Fruit fly (Drosophila melanogaster): Measurements from ENCODE around the gene CG13005.

Gene CG13005

DNA sequence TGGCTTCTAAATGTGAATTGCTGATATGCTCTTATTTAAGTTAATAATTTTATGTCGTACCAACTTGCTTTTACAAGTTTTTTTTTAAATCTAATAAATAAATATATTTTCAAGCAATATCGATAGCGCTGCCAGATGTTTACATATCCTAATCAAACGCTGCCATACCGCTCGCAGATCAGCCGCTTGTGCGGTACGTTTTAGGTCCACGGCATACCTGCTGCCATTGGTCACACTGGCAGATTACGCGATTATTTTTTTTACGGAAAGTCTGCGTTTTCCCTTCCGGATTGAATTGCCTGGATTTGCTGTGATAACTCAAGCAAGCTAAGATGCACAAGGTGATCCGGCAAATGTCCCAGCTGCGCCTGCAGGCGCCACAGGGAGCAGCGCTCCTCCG lies 19.7 kb upstream of the CG13005 start, which contains the start of gene mRpL22 (continued):
- TF ChIP-seq CG7372 (GFP tag; IDR thresholded peaks at IDR 0.05) (no peak), esg (GFP tag; conservative IDR thresholded peaks at IDR 0.05) (no peak), CG11093 (GFP tag; IDR thresholded peaks at IDR 0.05) (no peak), Hsf (GFP tag; optimal IDR thresholded peaks at IDR 0.05) (no peak), Ssrp (tag; optimal IDR thresholded peaks at IDR 0.05) (no peak), CG12155 (GFP tag; optimal IDR thresholded peaks at IDR 0.05) (no peak), CG12744 (GFP tag; optimal IDR thresholded peaks at IDR 0.05) (no peak), ap (GFP tag; IDR thresholded peaks at IDR 0.05) (no peak), trem (tag; optimal IDR thresholded peaks at IDR 0.05) (peak; percentile 26), CrebB (tag; optimal IDR thresholded peaks at IDR 0.05) (peak; percentile 28), Ets97D (GFP tag; optimal IDR thresholded peaks at IDR 0.05) (peak; percentile 30), aop (GFP tag; IDR thresholded peaks at IDR 0.05) (no peak), pzg (GFP tag; optimal IDR thresholded peaks at IDR 0.05) (peak; percentile 66), BtbVII (GFP tag; optimal IDR thresholded peaks at IDR 0.05) (no peak), BEAF-32 (GFP tag; optimal IDR thresholded peaks at IDR 0.05) (peak; percentile 56), CG30431 (GFP tag; optimal IDR thresholded peaks at IDR 0.05) (no peak), CG31224 (GFP tag; IDR thresholded peaks at IDR 0.05) (no peak), CG4617 (GFP tag; optimal IDR thresholded peaks at IDR 0.05; ENCODE audit: borderline replicate concordance) (peak; percentile 35), CG12071 (GFP tag; optimal IDR thresholded peaks at IDR 0.05) (no peak), h (optimal IDR thresholded peaks at IDR 0.05) (no peak), Ptx1 (GFP tag; IDR thresholded peaks at IDR 0.05) (no peak), chif (GFP tag; optimal IDR thresholded peaks at IDR 0.05) (no peak), sr (GFP tag; IDR thresholded peaks at IDR 0.05) (no peak), CG13424 (tag; optimal IDR thresholded peaks at IDR 0.05) (no peak), CG32772 (GFP tag; IDR thresholded peaks at IDR 0.05) (no peak), CG8924 (tag; optimal IDR thresholded peaks at IDR 0.05) (no peak), cwo (GFP tag; optimal IDR thresholded peaks at IDR 0.05) (no peak), Sin3A (optimal IDR thresholded peaks at IDR 0.05) (peak; percentile 36), unc-4 (GFP tag; IDR thresholded peaks at IDR 0.05; ENCODE audit: partially characterized antibody) (0 out of 2 replicates have a peak, but pooled peaks have one; percentile 19), CG17361 (GFP tag; IDR thresholded peaks at IDR 0.05) (peak; percentile 11; the same call in 1 of the 3 replicates), CG9797 (GFP tag; optimal IDR thresholded peaks at IDR 0.05) (peak; percentile 67), CG17359 (tag; optimal IDR thresholded peaks at IDR 0.05) (no peak), CG4707 (GFP tag; optimal IDR thresholded peaks at IDR 0.05) (no peak), CG9215 (GFP tag; IDR thresholded peaks at IDR 0.05) (no peak), ftz-f1 (GFP tag; optimal IDR thresholded peaks at IDR 0.05) (no peak), CG7839 (tag; optimal IDR thresholded peaks at IDR 0.05) (no peak), Dp (GFP tag; optimal IDR thresholded peaks at IDR 0.05) (peak; percentile 76), CG6272 (GFP tag; IDR thresholded peaks at IDR 0.05) (no peak), stwl (tag; optimal IDR thresholded peaks at IDR 0.05) (peak; percentile 4), Dfd (GFP tag; optimal IDR thresholded peaks at IDR 0.05) (no peak), CG7786 (GFP tag; optimal IDR thresholded peaks at IDR 0.05) (no peak), ase (GFP tag; IDR thresholded peaks at IDR 0.05) (no peak), bbx (GFP tag; IDR thresholded peaks at IDR 0.05; ENCODE audit: partially characterized antibody) (peak; percentile 36; the same call in 1 of the 2 replicates), CG7745 (tag; optimal IDR thresholded peaks at IDR 0.05) (no peak), ab (GFP tag; optimal IDR thresholded peaks at IDR 0.05) (no peak), Hey (tag; optimal IDR thresholded peaks at IDR 0.05) (no peak), slbo (GFP tag; IDR thresholded peaks at IDR 0.05) (peak; percentile 25; the same call in 1 of the 2 replicates), Myb (GFP tag; optimal IDR thresholded peaks at IDR 0.05) (no peak), CG14710 (tag; optimal IDR thresholded peaks at IDR 0.05) (peak; percentile 56), CG15514 (GFP tag; optimal IDR thresholded peaks at IDR 0.05) (peak; percentile 57), sens-2 (GFP tag; IDR thresholded peaks at IDR 0.05) (no peak), HmgD (GFP tag; optimal IDR thresholded peaks at IDR 0.05) (no peak)

Data from whole organism, embryonic.